Worm (Caenorhabditis elegans) whole organism, early embryonic: ENCODE measurements around the gene gly-6.

Experiments
- B0310.2 ChIP-seq: sonication (generic microtip); optimal IDR thresholded peaks from 2 replicates; lab custom pipeline; 2016; ENCODE audit warnings: mild to moderate bottlenecking, missing genetic modification characterization, missing compliant biosample characterization
- F13C5.2 ChIP-seq: sonication (generic microtip); optimal IDR thresholded peaks from 2 replicates; lab custom pipeline; 2017; ENCODE audit warnings: mild to moderate bottlenecking, missing genetic modification characterization, inconsistent platforms, missing compliant biosample characterization
- aly-1 ChIP-seq: sonication (generic microtip); optimal IDR thresholded peaks from 2 replicates; lab custom pipeline; 2016; ENCODE audit warnings: missing genetic modification characterization, missing compliant biosample characterization
- ama-1 ChIP-seq: fragments of 150-350 bp; optimal IDR thresholded peaks from 2 replicates; lab custom pipeline; 2014
- ceh-13 ChIP-seq: fragments of 200-800 bp; sonication (Bioruptor generic); optimal IDR thresholded peaks from 2 replicates; lab custom pipeline; 2018; ENCODE audit warnings: mild to moderate bottlenecking, missing genetic modification characterization, missing compliant biosample characterization
- ceh-36 ChIP-seq: sonication (generic microtip); optimal IDR thresholded peaks from 2 replicates; lab custom pipeline; 2016; ENCODE audit warnings: missing genetic modification characterization, inconsistent platforms, missing compliant biosample characterization
- ets-7 ChIP-seq: sonication (generic microtip); optimal IDR thresholded peaks from 2 replicates; lab custom pipeline; 2016; ENCODE audit warnings: missing genotype, missing genetic modification characterization, missing compliant biosample characterization
- flt-1 ChIP-seq: fragments of 200-800 bp; sonication (Bioruptor generic); IDR thresholded peaks from 2 replicates; pipeline ENCODE4 v1.3.6; 2022; ENCODE audit warnings: missing genetic modification characterization, missing compliant biosample characterization
- hmbx-1 ChIP-seq: sonication (generic microtip); optimal IDR thresholded peaks from 2 replicates; lab custom pipeline; 2016; ENCODE audit warnings: mild to moderate bottlenecking, missing genetic modification characterization, missing compliant biosample characterization
- hmg-4 ChIP-seq: fragments of 200-800 bp; sonication (Bioruptor generic); optimal IDR thresholded peaks from 2 replicates; lab custom pipeline; 2018; ENCODE audit warnings: mild to moderate bottlenecking, missing genetic modification characterization, missing compliant biosample characterization
- hnd-1 ChIP-seq: sonication (generic microtip); optimal IDR thresholded peaks from 2 replicates; lab custom pipeline; 2016; ENCODE audit warnings: missing genetic modification characterization, missing compliant biosample characterization
- pes-1 ChIP-seq: fragments of 200-800 bp; sonication (Bioruptor generic); IDR thresholded peaks from 2 replicates; pipeline ENCODE4 v1.3.6; 2022; ENCODE audit warnings: missing genetic modification reagents, missing genetic modification characterization, missing compliant biosample characterization
- scrt-1 ChIP-seq: fragments of 200-800 bp; sonication (Bioruptor generic); IDR thresholded peaks from 2 replicates; pipeline ENCODE4 v1.3.6; 2022; ENCODE audit warnings: missing genetic modification characterization, missing compliant biosample characterization
- sea-1 ChIP-seq: fragments of 200-800 bp; sonication (Bioruptor generic); conservative IDR thresholded peaks from 2 replicates; pipeline ENCODE4 v1.3.6; 2022; ENCODE audit warnings: missing genetic modification characterization, missing compliant biosample characterization
- tbx-11 ChIP-seq: fragments of 200-800 bp; sonication (Bioruptor generic); IDR thresholded peaks from 2 replicates; pipeline ENCODE4 v1.3.6; 2022; ENCODE audit warnings: missing genetic modification characterization, missing compliant biosample characterization
- tbx-37 ChIP-seq: fragments of 200-800 bp; sonication (Bioruptor generic); conservative IDR thresholded peaks from 2 replicates; pipeline ENCODE4 v1.3.6; 2022; ENCODE audit warnings: missing genetic modification reagents, missing genetic modification characterization, missing compliant biosample characterization
- tra-4 ChIP-seq: sonication (generic microtip); optimal IDR thresholded peaks from 2 replicates; lab custom pipeline; 2017; ENCODE audit warnings: missing genetic modification characterization, missing compliant biosample characterization

The gly-6 gene

DNA sequence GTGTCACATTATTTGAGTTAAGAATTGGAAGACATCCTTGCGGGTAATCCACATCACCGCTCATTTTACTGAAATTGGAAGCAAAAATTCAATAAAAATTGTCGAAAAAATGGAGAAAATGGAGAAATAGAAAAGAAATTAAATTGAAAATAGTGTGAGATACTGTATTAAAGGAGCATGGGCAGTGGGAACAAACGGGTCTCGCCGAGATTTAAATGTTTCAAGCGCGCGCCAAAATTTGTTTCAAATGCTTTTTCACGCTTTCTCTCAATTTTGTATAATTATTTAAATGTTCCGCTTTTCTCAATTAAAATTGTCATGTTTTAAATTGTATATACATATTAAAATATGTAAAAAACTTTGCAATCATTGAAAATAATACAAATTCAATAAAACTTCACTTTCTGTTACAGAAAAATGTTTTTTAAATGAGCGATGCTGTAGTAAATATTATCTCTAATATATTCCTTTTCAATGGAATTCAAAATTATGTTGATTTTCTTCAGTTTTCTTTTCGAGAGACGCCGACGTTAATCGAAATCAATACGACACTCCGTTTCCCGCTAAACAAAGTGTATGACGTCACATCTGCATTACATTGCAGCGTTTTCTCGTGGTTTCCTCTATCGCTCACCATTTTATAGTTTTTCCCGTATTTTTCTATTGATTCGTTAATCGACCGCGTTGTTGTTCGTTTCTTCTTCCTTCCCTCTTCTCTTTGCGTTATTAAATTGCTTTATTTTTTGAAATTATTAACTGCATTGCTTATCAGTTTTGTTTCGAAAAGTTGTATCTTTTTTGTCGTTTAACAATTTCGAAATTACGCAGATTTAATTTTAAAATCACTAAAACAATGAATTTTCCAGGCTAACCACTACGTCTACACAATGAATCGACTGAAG lies 17.7 kb downstream of the gly-6 start, which contains the start of the genes evl-14 and dcn-1:
TSS of gene evl-14 (minus strand) at position 68 of the 902 bp plus-strand sequence.
TSS of gene dcn-1 (plus strand) at position 852 of the 902 bp plus-strand sequence.
- TF ChIP-seq tbx-11 (GFP tag; lab: Robert Waterston, UW) (no peak), hmg-4 (GFP tag; lab: Kevin White, UChicago) (no peak), scrt-1 (no peak), flt-1 (GFP tag; lab: Robert Waterston, UW) (no peak), aly-1 (no peak), hmbx-1 (no peak), hnd-1 (no peak), ama-1 (no peak), tbx-37 (GFP tag; lab: Robert Waterston, UW) (no peak), tra-4 (no peak), B0310.2 (tag; lab: Kevin White, UChicago) (no peak), ets-7 (tag; lab: Kevin White, UChicago) (no peak), F13C5.2 (tag; lab: Kevin White, UChicago) (no peak), pes-1 (GFP tag; lab: Robert Waterston, UW) (no peak), ceh-13 (no peak), ceh-36 (tag; lab: Kevin White, UChicago) (no peak), sea-1 (GFP tag; lab: Robert Waterston, UW) (no peak)

- TF ChIP-seq hmbx-1 (no peak), tbx-11 (GFP tag; lab: Robert Waterston, UW) (no peak), aly-1 (no peak), hnd-1 (no peak), scrt-1 (no peak), flt-1 (GFP tag; lab: Robert Waterston, UW) (no peak), tra-4 (no peak), B0310.2 (tag; lab: Kevin White, UChicago) (no peak)
Observed at ce11 chrIII:4309303-4309702, 21.7 kb downstream of the gly-6 start.

ce11 chrIII:4302780-4303179 lies 28.2 kb downstream of the gly-6 start:
- TF ChIP-seq ets-7 (tag; lab: Kevin White, UChicago) (no peak), hmbx-1 (no peak), B0310.2 (tag; lab: Kevin White, UChicago) (no peak), ceh-13 (no peak), aly-1 (no peak), F13C5.2 (tag; lab: Kevin White, UChicago) (no peak), pes-1 (GFP tag; lab: Robert Waterston, UW) (no peak), hmg-4 (GFP tag; lab: Kevin White, UChicago) (no peak), scrt-1 (no peak), sea-1 (GFP tag; lab: Robert Waterston, UW) (no peak), ama-1 (no peak), hnd-1 (no peak), flt-1 (GFP tag; lab: Robert Waterston, UW) (no peak), tbx-11 (GFP tag; lab: Robert Waterston, UW) (no peak)

DNA sequence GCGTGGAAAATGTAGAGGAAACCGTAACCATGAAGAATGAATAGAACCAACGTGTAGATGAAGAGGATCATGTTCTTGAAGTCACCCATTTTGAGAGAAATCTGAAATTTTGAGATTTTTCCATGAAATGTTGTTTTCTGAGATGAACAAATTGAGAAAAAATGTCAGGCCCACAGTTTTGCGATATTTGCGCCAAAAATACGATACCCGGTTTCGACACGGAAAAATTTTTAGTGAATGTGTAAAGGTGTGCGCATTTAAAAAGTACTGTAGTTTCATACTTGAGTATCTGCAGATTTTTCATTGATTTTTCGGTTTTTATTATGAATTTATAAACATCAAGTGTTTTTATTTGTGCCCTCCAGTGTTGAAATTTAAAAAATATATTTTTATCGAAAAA lies 28.7 kb downstream of the gly-6 start, which contains the start of gene R10E4.9:
TSS of gene R10E4.9 (minus strand) at position 101 of the 400 bp plus-strand sequence.
- no peak for TF ChIP-seq flt-1 (GFP tag; lab: Robert Waterston, UW)
- TF ChIP-seq scrt-1, result no peak
- no peak for TF ChIP-seq F13C5.2 (tag; lab: Kevin White, UChicago)
- no peak for TF ChIP-seq hmg-4 (GFP tag; lab: Kevin White, UChicago)
- TF ChIP-seq hmbx-1, result no peak
- no peak for TF ChIP-seq ceh-13
- no peak for TF ChIP-seq ama-1
- no peak for TF ChIP-seq pes-1 (GFP tag; lab: Robert Waterston, UW)
- TF ChIP-seq sea-1 (GFP tag; lab: Robert Waterston, UW), result no peak
- TF ChIP-seq aly-1, result no peak
- no peak for TF ChIP-seq tbx-11 (GFP tag; lab: Robert Waterston, UW)
- TF ChIP-seq ets-7 (tag; lab: Kevin White, UChicago), result no peak
- TF ChIP-seq tra-4, result no peak
- TF ChIP-seq B0310.2 (tag; lab: Kevin White, UChicago), result no peak
- no peak for TF ChIP-seq tbx-37 (GFP tag; lab: Robert Waterston, UW)
- TF ChIP-seq hnd-1, result no peak
- no peak for TF ChIP-seq ceh-36 (tag; lab: Kevin White, UChicago)

ce11 chrIII:4300989-4301498 lies 30.0 kb downstream of the gly-6 start, which contains the start of gene R10E4.11:
R10E4.11 (minus strand) TSS chrIII:4301039.
- TF ChIP-seq hmbx-1, result no peak
- no peak for TF ChIP-seq ama-1
- TF ChIP-seq sea-1 (GFP tag; lab: Robert Waterston, UW), result no peak
- TF ChIP-seq hmg-4 (GFP tag; lab: Kevin White, UChicago), result no peak
- no peak for TF ChIP-seq aly-1
- no peak for TF ChIP-seq tbx-11 (GFP tag; lab: Robert Waterston, UW)
- TF ChIP-seq flt-1 (GFP tag; lab: Robert Waterston, UW), result no peak
- TF ChIP-seq tbx-37 (GFP tag; lab: Robert Waterston, UW), result no peak
- TF ChIP-seq scrt-1, result no peak
- no peak for TF ChIP-seq pes-1 (GFP tag; lab: Robert Waterston, UW)
- TF ChIP-seq B0310.2 (tag; lab: Kevin White, UChicago), result no peak
- no peak for TF ChIP-seq ceh-13
- no peak for TF ChIP-seq tra-4
- TF ChIP-seq ets-7 (tag; lab: Kevin White, UChicago), result no peak
- no peak for TF ChIP-seq ceh-36 (tag; lab: Kevin White, UChicago)
- TF ChIP-seq F13C5.2 (tag; lab: Kevin White, UChicago), result no peak
- no peak for TF ChIP-seq hnd-1

ce11 chrIII:4294153-4294862 lies 36.7 kb downstream of the gly-6 start, which contains the start of the genes nth-1 and R10E4.7:
nth-1 (minus strand) TSS chrIII:4294253.
R10E4.7 (plus strand) TSS chrIII:4294812.
- TF ChIP-seq B0310.2 (tag; lab: Kevin White, UChicago) (no peak), tbx-11 (GFP tag; lab: Robert Waterston, UW) (no peak), F13C5.2 (tag; lab: Kevin White, UChicago) (no peak), ets-7 (tag; lab: Kevin White, UChicago) (no peak)
